Worm (Caenorhabditis elegans) whole organism, young adult: ENCODE measurements around the gene nhr-60.

Experiments used
- B0336.3 ChIP-seq: fragments of 200-800 bp; sonication (Bioruptor generic); IDR thresholded peaks from 2 replicates; pipeline ENCODE4 v1.3.6; 2022; ENCODE audit warnings: missing genetic modification characterization, missing compliant biosample characterization
- C06A6.2 ChIP-seq: fragments of 200-800 bp; sonication (Bioruptor generic); conservative IDR thresholded peaks from 2 replicates; pipeline ENCODE4 v1.3.6; 2022; ENCODE audit warnings: missing genetic modification characterization, missing compliant biosample characterization
- D2030.7 ChIP-seq: fragments of 200-800 bp; sonication (Bioruptor generic); IDR thresholded peaks from 2 replicates; pipeline ENCODE4 v1.3.6; 2022; ENCODE audit warnings: missing genetic modification reagents, missing genetic modification characterization, missing compliant biosample characterization
- F22D6.2 ChIP-seq: sonication (generic microtip); optimal IDR thresholded peaks from 2 replicates; lab custom pipeline; 2016; ENCODE audit warnings: mild to moderate bottlenecking, missing genetic modification characterization, missing compliant biosample characterization
- F33H1.4 ChIP-seq: fragments of 200-800 bp; sonication (Bioruptor generic); IDR thresholded peaks from 2 replicates; pipeline ENCODE4 v1.3.6; 2022; ENCODE audit warnings: missing genetic modification reagents, missing genetic modification characterization, missing compliant biosample characterization
- F37B4.10 ChIP-seq: fragments of 200-800 bp; sonication (Bioruptor generic); IDR thresholded peaks from 2 replicates; pipeline ENCODE4 v1.3.6; 2022; ENCODE audit warnings: missing genetic modification characterization, missing compliant biosample characterization
- F39B2.1 ChIP-seq: fragments of 200-800 bp; sonication (Bioruptor generic); IDR thresholded peaks from 2 replicates; pipeline ENCODE4 v1.3.6; 2022; ENCODE audit warnings: missing genetic modification reagents, missing genetic modification characterization, missing compliant biosample characterization
- F49E8.2 ChIP-seq: sonication (generic microtip); optimal IDR thresholded peaks from 3 replicates; lab custom pipeline; 2017; ENCODE audit warnings: missing genetic modification characterization, mild to moderate bottlenecking, missing compliant biosample characterization, antibody characterized with exemption, moderate library complexity; ENCODE audit not compliant: insufficient read depth
- F52B5.7 ChIP-seq: sonication (generic microtip); optimal IDR thresholded peaks from 2 replicates; lab custom pipeline; 2016; ENCODE audit warnings: mild to moderate bottlenecking, missing genetic modification characterization, missing compliant biosample characterization
- Y53G8AR.9 ChIP-seq: fragments of 200-800 bp; sonication (Bioruptor generic); conservative IDR thresholded peaks from 2 replicates; pipeline ENCODE4 v1.3.6; 2022; ENCODE audit warnings: missing genetic modification reagents, missing genetic modification characterization, missing compliant biosample characterization
- Y56A3A.18 ChIP-seq: fragments of 200-800 bp; sonication (Bioruptor generic); IDR thresholded peaks from 2 replicates; pipeline ENCODE4 v1.3.6; 2022; ENCODE audit warnings: missing genetic modification reagents, missing genetic modification characterization, missing compliant biosample characterization
- Y67H2A.10 ChIP-seq: fragments of 200-800 bp; sonication (Bioruptor generic); conservative IDR thresholded peaks from 2 replicates; pipeline ENCODE4 v1.3.6; 2022; ENCODE audit warnings: missing genetic modification reagents, missing genetic modification characterization, missing compliant biosample characterization
- attf-3 ChIP-seq: fragments of 200-800 bp; sonication (Bioruptor generic); conservative IDR thresholded peaks from 2 replicates; pipeline ENCODE4 v1.3.6; 2022; ENCODE audit warnings: missing genetic modification reagents, missing genetic modification characterization, missing compliant biosample characterization
- attf-5 ChIP-seq: fragments of 200-800 bp; sonication (Bioruptor generic); optimal IDR thresholded peaks from 2 replicates; lab custom pipeline; 2018; ENCODE audit warnings: mild to moderate bottlenecking, missing genetic modification characterization, missing compliant biosample characterization
- attf-6 ChIP-seq: fragments of 200-800 bp; sonication (Bioruptor generic); IDR thresholded peaks from 2 replicates; pipeline ENCODE4 v1.3.6; 2022; ENCODE audit warnings: missing genetic modification reagents, missing genetic modification characterization, missing compliant biosample characterization
- ccch-3 ChIP-seq: fragments of 200-800 bp; sonication (Bioruptor generic); optimal IDR thresholded peaks from 2 replicates; lab custom pipeline; 2018; ENCODE audit warnings: mild to moderate bottlenecking, missing genetic modification characterization, missing compliant biosample characterization
- cebp-1 ChIP-seq, 2 experiments: fragments of 200-800 bp in 1 of 2; sonication (Bioruptor generic) in 1 of 2; sonication (generic microtip) in 1 of 2; IDR thresholded peaks in 1 of 2; optimal IDR thresholded peaks in 1 of 2; 2 replicates each; pipeline versions ENCODE4 v1.3.6 to Lab custom; 2017 to 2022; ENCODE audit warnings: missing compliant biosample characterization in 2 of 2, missing genetic modification characterization in 2 of 2, mild to moderate bottlenecking in 1 of 2, missing genetic modification reagents in 1 of 2, moderate library complexity in 1 of 2
- ceh-100 ChIP-seq: fragments of 200-800 bp; sonication (Bioruptor generic); IDR thresholded peaks from 2 replicates; pipeline ENCODE4 v1.3.6; 2022; ENCODE audit warnings: missing genetic modification reagents, missing genetic modification characterization, missing compliant biosample characterization
- ceh-79 ChIP-seq: sonication (generic microtip); optimal IDR thresholded peaks from 2 replicates; lab custom pipeline; 2017; ENCODE audit warnings: mild to moderate bottlenecking, missing genetic modification characterization, missing compliant biosample characterization
- chd-7 ChIP-seq: sonication (generic microtip); optimal IDR thresholded peaks from 2 replicates; lab custom pipeline; 2016; ENCODE audit warnings: mild to moderate bottlenecking, missing genetic modification characterization, moderate library complexity, missing compliant biosample characterization
- dox-1 ChIP-seq: fragments of 200-800 bp; sonication (Bioruptor generic); IDR thresholded peaks from 2 replicates; pipeline ENCODE4 v1.3.6; 2022; ENCODE audit warnings: missing genetic modification reagents, missing genetic modification characterization, missing compliant biosample characterization
- efl-1 ChIP-seq: fragments of 150-350 bp; optimal IDR thresholded peaks from 2 replicates; lab custom pipeline; 2014; ENCODE audit warnings: missing biosample characterization, missing genetic modification reagents, missing genetic modification characterization
- egrh-3 ChIP-seq: fragments of 200-800 bp; sonication (Bioruptor generic); IDR thresholded peaks from 2 replicates; pipeline ENCODE4 v1.3.6; 2022; ENCODE audit warnings: missing genetic modification reagents, missing genetic modification characterization, missing compliant biosample characterization
- ekl-4 ChIP-seq: fragments of 200-800 bp; sonication (Bioruptor generic); IDR thresholded peaks from 2 replicates; pipeline ENCODE4 v1.3.6; 2022; ENCODE audit warnings: missing genetic modification reagents, missing genetic modification characterization, missing compliant biosample characterization
- him-1 ChIP-seq: sonication (generic microtip); optimal IDR thresholded peaks from 2 replicates; lab custom pipeline; 2016; ENCODE audit warnings: missing genotype, missing genetic modification reagents, missing genetic modification characterization, missing compliant biosample characterization
- hmg-20 ChIP-seq: fragments of 200-800 bp; sonication (Bioruptor generic); IDR thresholded peaks from 2 replicates; pipeline ENCODE4 v1.3.6; 2022; ENCODE audit warnings: missing genetic modification reagents, missing genetic modification characterization, missing compliant biosample characterization
- hrde-1 ChIP-seq: sonication (generic microtip); optimal IDR thresholded peaks from 2 replicates; lab custom pipeline; 2016; ENCODE audit warnings: missing genetic modification characterization, mild to moderate bottlenecking, missing compliant biosample characterization, moderate library complexity, missing genotype, missing genetic modification reagents, borderline replicate concordance
- let-526 ChIP-seq: fragments of 200-800 bp; sonication (Bioruptor generic); IDR thresholded peaks from 2 replicates; pipeline ENCODE4 v1.3.6; 2022; ENCODE audit warnings: missing genetic modification reagents, missing genetic modification characterization, missing compliant biosample characterization
- lin-35 ChIP-seq, 3 experiments: fragments of 150-350 bp in 2 of 3; sonication (generic microtip) in 1 of 3; optimal IDR thresholded peaks; 2 replicates each; lab custom pipeline; 2014 to 2018; ENCODE audit warnings: missing biosample characterization in 3 of 3, missing genetic modification characterization in 3 of 3, missing genetic modification reagents in 3 of 3
- lin-54 ChIP-seq: fragments of 200-800 bp; sonication (Bioruptor generic); optimal IDR thresholded peaks from 2 replicates; lab custom pipeline; 2018; ENCODE audit warnings: mild to moderate bottlenecking, missing genetic modification characterization, missing compliant biosample characterization
- lsl-1 ChIP-seq: fragments of 200-800 bp; sonication (Bioruptor generic); optimal IDR thresholded peaks from 2 replicates; lab custom pipeline; 2018; ENCODE audit warnings: mild to moderate bottlenecking, missing genetic modification characterization, moderate library complexity, missing compliant biosample characterization
- lsy-27 ChIP-seq: sonication (generic microtip); optimal IDR thresholded peaks from 2 replicates; lab custom pipeline; 2017; ENCODE audit warnings: missing genetic modification characterization, mild to moderate bottlenecking, missing compliant biosample characterization, antibody characterized with exemption, missing genotype, borderline replicate concordance; ENCODE audit not compliant: insufficient read depth
- madf-10 ChIP-seq: sonication (generic microtip); optimal IDR thresholded peaks from 2 replicates; lab custom pipeline; 2016; ENCODE audit warnings: mild to moderate bottlenecking, missing genetic modification characterization, missing compliant biosample characterization
- mcd-1 ChIP-seq: fragments of 200-800 bp; sonication (Bioruptor generic); IDR thresholded peaks from 2 replicates; pipeline ENCODE4 v1.3.6; 2022; ENCODE audit warnings: missing genetic modification reagents, missing genetic modification characterization, missing compliant biosample characterization
- mxl-1 ChIP-seq: sonication (generic microtip); optimal IDR thresholded peaks from 2 replicates; lab custom pipeline; 2016; ENCODE audit warnings: missing genetic modification characterization, missing compliant biosample characterization
- nhr-179 ChIP-seq: sonication (generic microtip); optimal IDR thresholded peaks from 2 replicates; lab custom pipeline; 2016; ENCODE audit warnings: mild to moderate bottlenecking, missing genetic modification characterization, missing compliant biosample characterization
- nhr-90 ChIP-seq: sonication (generic microtip); optimal IDR thresholded peaks from 2 replicates; lab custom pipeline; 2016; ENCODE audit warnings: missing genotype, mild to moderate bottlenecking, missing genetic modification characterization, missing compliant biosample characterization
- pbrm-1 ChIP-seq: fragments of 200-800 bp; sonication (Bioruptor generic); IDR thresholded peaks from 2 replicates; pipeline ENCODE4 v1.3.6; 2022; ENCODE audit warnings: missing genetic modification reagents, missing genetic modification characterization, missing compliant biosample characterization
- sdz-38 ChIP-seq: sonication (generic microtip); optimal IDR thresholded peaks from 2 replicates; lab custom pipeline; 2016; ENCODE audit warnings: missing genotype, missing genetic modification characterization, missing compliant biosample characterization
- snpc-1.3 ChIP-seq: sonication (generic microtip); optimal IDR thresholded peaks from 2 replicates; lab custom pipeline; 2017; ENCODE audit warnings: missing genetic modification characterization, mild to moderate bottlenecking, missing compliant biosample characterization, antibody characterized with exemption, moderate library complexity, missing genotype, missing genetic modification reagents; ENCODE audit not compliant: insufficient read depth
- snpc-4 ChIP-seq, 5 experiments: fragments of 150-350 bp in 1 of 5; sonication (generic microtip) in 4 of 5; optimal IDR thresholded peaks; 2 replicates each; lab custom pipeline; 2014 to 2018; ENCODE audit warnings: missing genetic modification characterization in 5 of 5, missing biosample characterization in 3 of 5, antibody characterized with exemption in 2 of 5, mild to moderate bottlenecking in 2 of 5, missing compliant biosample characterization in 2 of 5, missing genotype in 2 of 5, moderate library complexity in 2 of 5, missing genetic modification reagents in 1 of 5
- tbx-9 ChIP-seq: sonication (generic microtip); optimal IDR thresholded peaks from 2 replicates; lab custom pipeline; 2016; ENCODE audit warnings: borderline replicate concordance, missing genetic modification characterization, inconsistent platforms, missing compliant biosample characterization
- tlf-1 ChIP-seq: fragments of 200-800 bp; sonication (Bioruptor generic); optimal IDR thresholded peaks from 2 replicates; lab custom pipeline; 2018; ENCODE audit warnings: mild to moderate bottlenecking, missing genetic modification characterization, missing compliant biosample characterization
- unc-62 ChIP-seq: fragments of 150-350 bp; optimal IDR thresholded peaks from 2 replicates; lab custom pipeline; 2014; ENCODE audit warnings: missing biosample characterization, missing genetic modification reagents, missing genetic modification characterization
- ztf-22 ChIP-seq: fragments of 200-800 bp; sonication (Bioruptor generic); optimal IDR thresholded peaks from 2 replicates; lab custom pipeline; 2018; ENCODE audit warnings: mild to moderate bottlenecking, missing genetic modification characterization, moderate library complexity, missing compliant biosample characterization
- ztf-25 ChIP-seq: fragments of 200-800 bp; sonication (Bioruptor generic); IDR thresholded peaks from 2 replicates; pipeline ENCODE4 v1.3.6; 2022; ENCODE audit warnings: missing genetic modification reagents, missing genetic modification characterization, missing compliant biosample characterization

The nhr-60 gene

DNA sequence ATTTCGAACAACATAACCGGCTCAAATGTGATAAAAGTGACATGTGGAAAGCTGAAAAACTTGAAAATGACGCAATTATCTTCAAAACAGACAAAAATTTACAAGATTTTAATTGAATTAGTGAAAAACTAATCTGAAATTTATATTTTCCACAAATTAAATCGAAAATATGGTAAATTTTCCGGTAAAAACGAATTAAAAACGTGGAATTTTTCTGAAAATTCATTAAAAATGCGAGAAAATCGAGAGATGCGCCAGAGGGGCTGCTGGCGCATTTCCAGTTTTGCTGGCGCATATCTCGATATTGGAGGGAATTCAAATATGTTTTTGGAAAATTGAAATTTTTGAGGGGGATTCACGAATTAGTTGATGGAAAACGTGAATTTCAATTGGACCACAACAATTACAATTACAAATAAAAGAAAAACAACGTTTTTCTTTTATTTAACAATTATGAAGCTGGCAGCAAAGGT, 6.9 kb downstream of the nhr-60 start, which contains the start of the genes haf-3 and F57A10.2 (continued):
- TF ChIP-seq F37B4.10 (GFP tag; lab: Robert Waterston, UW) (no peak), F22D6.2 (peak; percentile 12), lsl-1 (GFP tag; lab: Kevin White, UChicago) (peak; percentile 71), pbrm-1 (peak; percentile 92), nhr-179 (tag; lab: Kevin White, UChicago) (no peak), cebp-1 (GFP tag; IDR thresholded peaks at IDR 0.05; lab: Robert Waterston, UW) (no peak), cebp-1 (tag; optimal IDR thresholded peaks at IDR 0.05; lab: Kevin White, UChicago) (peak; percentile 81), efl-1 (peak; percentile 90), lsy-27 (tag; lab: Kevin White, UChicago) (no peak), chd-7 (peak; percentile 38), ztf-25 (GFP tag; lab: Robert Waterston, UW) (no peak), C06A6.2 (GFP tag; lab: Robert Waterston, UW) (peak; percentile 75), ztf-22 (GFP tag; lab: Kevin White, UChicago) (no peak), attf-3 (peak; percentile 70), lin-54 (GFP tag; lab: Kevin White, UChicago) (peak; percentile 99), mxl-1 (tag; lab: Kevin White, UChicago) (no peak), D2030.7 (GFP tag; lab: Robert Waterston, UW) (peak; percentile 83), sdz-38 (tag; lab: Kevin White, UChicago) (no peak), madf-10 (tag; lab: Kevin White, UChicago) (peak; percentile 38), F49E8.2 (tag; lab: Kevin White, UChicago) (peak; percentile 35), F52B5.7 (tag; lab: Kevin White, UChicago) (no peak), Y67H2A.10 (GFP tag; lab: Robert Waterston, UW) (no peak), tbx-9 (tag; lab: Kevin White, UChicago) (no peak), him-1 (peak; percentile 65), Y56A3A.18 (GFP tag; lab: Robert Waterston, UW) (peak; percentile 71), Y53G8AR.9 (GFP tag; lab: Robert Waterston, UW) (peak; percentile 91), ekl-4 (peak; percentile 82), ccch-3 (GFP tag; lab: Kevin White, UChicago) (no peak), F39B2.1 (GFP tag; lab: Robert Waterston, UW) (0 out of 2 replicates have a peak, but pooled peaks have one; percentile 45), ceh-79 (no peak), snpc-1.3 (tag; lab: Kevin White, UChicago) (peak; percentile 71), tlf-1 (peak; percentile 88), snpc-4 (GFP tag; optimal IDR thresholded peaks at IDR 0.05; lab: Kevin White, UChicago) (peak; percentile 36), snpc-4 (tag; optimal IDR thresholded peaks at IDR 0.05; lab: Kevin White, UChicago) (peak; percentile 70 to 86 (median 81)), nhr-90 (tag; lab: Kevin White, UChicago) (no peak), dox-1 (GFP tag; lab: Robert Waterston, UW) (peak; percentile 93), mcd-1 (GFP tag; lab: Robert Waterston, UW) (peak; percentile 92), unc-62 (GFP tag; lab: Kevin White, UChicago) (no peak), lin-35 (GFP tag; optimal IDR thresholded peaks at IDR 0.05; lab: Kevin White, UChicago) (peak; percentile 81 to 97 (median 92)), let-526 (GFP tag; lab: Robert Waterston, UW) (0 out of 2 replicates have a peak, but pooled peaks have one; percentile 32), hrde-1 (tag; lab: Kevin White, UChicago) (no peak), attf-6 (GFP tag; lab: Robert Waterston, UW) (peak; percentile 84), attf-5 (peak; percentile 50), hmg-20 (GFP tag; lab: Robert Waterston, UW) (peak; percentile 75; the same call in 1 of the 2 replicates), ceh-100 (GFP tag; lab: Robert Waterston, UW) (peak; percentile 86), F33H1.4 (GFP tag; lab: Robert Waterston, UW) (peak; percentile 68), egrh-3 (GFP tag; lab: Robert Waterston, UW) (no peak), B0336.3 (peak; percentile 86)
